Worm (Caenorhabditis elegans): ENCODE measurements around the gene Y41C4A.7.

Gene Y41C4A.7

ce11 chrIII:11701863-11702262 is 3.2 kb downstream of the Y41C4A.7 start:
- no peak for TF ChIP-seq lsy-2 (tag; optimal IDR thresholded peaks at IDR 0.05)
- TF ChIP-seq ceh-8 (GFP tag; optimal IDR thresholded peaks at IDR 0.05): peak; percentile 77
- TF ChIP-seq blmp-1 (tag; optimal IDR thresholded peaks at IDR 0.05): no peak

DNA sequence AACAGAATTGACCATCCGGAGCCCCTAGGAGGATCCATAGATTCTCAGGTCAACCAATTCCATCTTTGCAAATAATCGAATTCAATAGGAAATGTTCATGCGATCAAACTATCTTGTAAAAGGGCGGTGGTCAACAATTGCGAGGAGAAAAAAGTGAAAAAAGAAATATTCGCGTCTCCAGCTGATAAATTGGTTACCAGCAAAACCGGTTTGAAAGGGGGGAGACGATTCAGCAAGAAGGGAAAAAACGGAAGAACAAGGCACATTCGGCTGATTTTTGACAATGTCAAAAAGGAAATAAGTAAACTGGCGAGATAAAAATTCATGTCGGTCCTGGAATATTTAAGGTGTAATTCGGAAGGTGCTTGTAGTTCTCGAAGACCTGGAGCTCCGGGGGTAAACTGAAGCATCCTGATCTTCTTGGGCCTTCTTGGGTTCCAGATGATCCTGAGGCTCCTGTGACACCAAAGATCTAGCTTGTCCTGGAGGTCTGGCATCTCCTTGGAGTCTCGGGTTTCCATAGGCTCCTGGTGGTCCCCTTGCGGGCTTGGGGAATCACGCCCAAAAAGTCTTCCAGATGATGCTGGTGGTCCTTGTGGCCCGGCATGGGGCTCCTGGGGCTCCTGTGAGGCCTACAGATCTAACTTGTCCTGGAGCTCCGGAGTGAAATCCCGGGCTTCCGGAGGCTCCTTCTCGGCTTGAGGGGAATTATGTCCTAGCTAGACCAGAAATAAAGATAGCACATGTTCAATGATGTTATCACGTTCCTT is 4.5 kb downstream of the Y41C4A.7 start:
- TF ChIP-seq nhr-85 (tag): peak; percentile 69
- TF ChIP-seq jun-1 (tag; optimal IDR thresholded peaks at IDR 0.05): no peak
- TF ChIP-seq grh-1 (GFP tag; IDR thresholded peaks at IDR 0.05): peak; percentile 60
- TF ChIP-seq nhr-84 (tag; optimal IDR thresholded peaks at IDR 0.05): no peak
- TF ChIP-seq blmp-1 (tag; optimal IDR thresholded peaks at IDR 0.05): peak; percentile 87

ce11 chrIII:11703776-11704093 is 5.1 kb downstream of the Y41C4A.7 start, which contains the start of gene col-95:
TSS of gene col-95 (plus strand) at chrIII:11703994.
- TF ChIP-seq lin-15B (tag; optimal IDR thresholded peaks at IDR 0.05) (no peak), lin-35 (GFP tag; optimal IDR thresholded peaks at IDR 0.05) (peak in 1 of 2 experiments; percentile 5), nhr-85 (tag) (no peak)

ce11 chrIII:11704377-11704978 is 5.8 kb downstream of the Y41C4A.7 start:
- no peak for TF ChIP-seq zip-4 (GFP tag; optimal IDR thresholded peaks at IDR 0.05)
- no peak for TF ChIP-seq nhr-12 (tag; optimal IDR thresholded peaks at IDR 0.05)
- no peak for TF ChIP-seq ceh-90 (tag; optimal IDR thresholded peaks at IDR 0.05)
- no peak for TF ChIP-seq unc-86 (tag; optimal IDR thresholded peaks at IDR 0.05)
- no peak for TF ChIP-seq lin-14 (GFP tag; optimal IDR thresholded peaks at IDR 0.05)
- TF ChIP-seq egl-27 (tag; optimal IDR thresholded peaks at IDR 0.05): no peak
- no peak for TF ChIP-seq nhr-11 (tag; optimal IDR thresholded peaks at IDR 0.05)
- no peak for TF ChIP-seq ceh-63 (GFP tag; optimal IDR thresholded peaks at IDR 0.05)
- TF ChIP-seq sox-4 (tag; optimal IDR thresholded peaks at IDR 0.05): no peak
- TF ChIP-seq sup-37 (GFP tag; optimal IDR thresholded peaks at IDR 0.05): no peak

DNA sequence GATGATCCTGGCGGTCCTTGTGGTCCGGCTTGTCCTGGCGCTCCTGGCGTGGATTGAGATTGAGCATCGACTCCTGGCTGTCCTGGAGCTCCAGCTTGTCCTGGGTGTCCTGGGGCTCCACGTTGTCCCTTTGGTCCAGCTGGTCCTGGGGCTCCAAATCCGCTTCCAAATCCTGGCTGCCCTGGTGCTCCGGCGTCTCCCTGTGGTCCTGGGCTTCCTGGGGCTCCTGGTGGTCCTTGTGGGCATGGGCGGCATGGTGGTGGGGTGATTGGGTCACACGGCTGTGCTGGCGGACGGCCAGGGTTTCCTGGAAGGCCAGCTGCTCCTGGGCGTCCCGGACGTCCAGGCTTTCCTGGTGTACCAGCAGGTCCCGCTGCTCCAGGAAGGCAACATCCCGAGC is 7.3 kb downstream of the Y41C4A.7 start:
- TF ChIP-seq ceh-8 (GFP tag; optimal IDR thresholded peaks at IDR 0.05): peak; percentile 40
- TF ChIP-seq pag-3 (tag; optimal IDR thresholded peaks at IDR 0.05; ENCODE audit: borderline replicate concordance, insufficient read depth): no peak

- peak; percentile 15 for TF ChIP-seq blmp-1 (tag; optimal IDR thresholded peaks at IDR 0.05)
- TF ChIP-seq ceh-90 (tag; optimal IDR thresholded peaks at IDR 0.05): no peak
Measured at ce11 chrIII:11706665-11707064, 8.0 kb downstream of the Y41C4A.7 start, which contains the start of gene col-96. TSS of gene col-96 (minus strand) at chrIII:11706765.

DNA sequence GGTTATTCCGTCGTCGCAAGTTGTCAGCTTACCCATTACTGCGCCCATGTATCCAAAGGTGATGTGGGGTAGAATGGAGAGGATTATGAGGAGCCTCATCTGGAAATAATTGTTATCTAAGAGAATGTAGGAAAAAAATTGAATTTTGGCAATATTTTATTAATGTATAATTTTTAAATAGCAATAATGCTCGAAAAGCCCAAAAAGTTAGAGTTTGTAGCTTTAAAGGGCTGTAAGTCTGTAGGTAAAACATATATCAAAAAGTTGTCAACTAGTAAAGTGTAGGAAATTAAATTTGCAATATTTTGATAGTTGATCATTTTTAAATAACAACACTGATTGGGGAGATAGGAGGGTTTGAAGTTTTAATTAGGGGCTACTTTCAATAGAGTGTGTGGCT is 10.1 kb downstream of the Y41C4A.7 start, which contains the start of gene Y41C4A.8:
Gene Y41C4A.8, minus strand, starts transcription at position 101 of the 400 bp plus-strand sequence.
- no peak for TF ChIP-seq nhr-19 (GFP tag; conservative IDR thresholded peaks at IDR 0.05)
- no peak for TF ChIP-seq jun-1 (tag; optimal IDR thresholded peaks at IDR 0.05)
- TF ChIP-seq ceh-82 (tag; optimal IDR thresholded peaks at IDR 0.05): no peak
- TF ChIP-seq blmp-1 (tag; optimal IDR thresholded peaks at IDR 0.05): no peak
- TF ChIP-seq nhr-71 (tag; optimal IDR thresholded peaks at IDR 0.05): no peak
- TF ChIP-seq unc-98 (GFP tag; IDR thresholded peaks at IDR 0.05): no peak
- TF ChIP-seq lir-3 (tag; optimal IDR thresholded peaks at IDR 0.05; ENCODE audit: poor library complexity): no peak
- no peak for TF ChIP-seq zip-4 (GFP tag; optimal IDR thresholded peaks at IDR 0.05)
- TF ChIP-seq grh-1 (GFP tag; IDR thresholded peaks at IDR 0.05): no peak
- no peak for TF ChIP-seq mdl-1 (tag; optimal IDR thresholded peaks at IDR 0.05)
- TF ChIP-seq lsy-2 (tag; optimal IDR thresholded peaks at IDR 0.05): no peak
- no peak for TF ChIP-seq unc-62 (GFP tag; optimal IDR thresholded peaks at IDR 0.05)
- TF ChIP-seq aly-2 (tag; optimal IDR thresholded peaks at IDR 0.05): no peak
- TF ChIP-seq elt-3 (tag; optimal IDR thresholded peaks at IDR 0.05): no peak
- TF ChIP-seq ets-5 (GFP tag; IDR thresholded peaks at IDR 0.05): no peak
